Worm (Caenorhabditis elegans) whole organism, young adult: ENCODE measurements around the gene chch-3.
"Not testable (repeated sequence)": the region's sequence is repeated elsewhere in the genome, so short reads cannot be mapped to it uniquely, and the experiment has no call there.

ENCODE experiments used
- Y53G8AR.9 ChIP-seq: fragments of 200-800 bp; sonication (Bioruptor generic); conservative IDR thresholded peaks from 2 replicates; pipeline ENCODE4 v1.3.6; 2022; ENCODE audit warnings: missing genetic modification reagents, missing genetic modification characterization, missing compliant biosample characterization
- ama-1 ChIP-seq, 3 experiments: fragments of 150-350 bp in 1 of 3; sonication (generic microtip) in 2 of 3; optimal IDR thresholded peaks; 2 replicates each; lab custom pipeline; 2014 to 2018; ENCODE audit warnings: missing biosample characterization in 2 of 3, missing genetic modification characterization in 2 of 3, missing genetic modification reagents in 2 of 3
- ccch-3 ChIP-seq: fragments of 200-800 bp; sonication (Bioruptor generic); optimal IDR thresholded peaks from 2 replicates; lab custom pipeline; 2018; ENCODE audit warnings: mild to moderate bottlenecking, missing genetic modification characterization, missing compliant biosample characterization
- hlh-26 ChIP-seq: fragments of 200-800 bp; sonication (Bioruptor generic); conservative IDR thresholded peaks from 2 replicates; pipeline ENCODE4 v1.3.6; 2022; ENCODE audit warnings: missing genetic modification reagents, missing genetic modification characterization, missing compliant biosample characterization
- lag-1 ChIP-seq: fragments of 200-800 bp; sonication (Bioruptor generic); IDR thresholded peaks from 2 replicates; pipeline ENCODE4 v1.3.6; 2022; ENCODE audit warnings: missing genetic modification reagents, missing genetic modification characterization, missing compliant biosample characterization
- let-607 ChIP-seq, 2 experiments: fragments of 200-800 bp in 1 of 2; sonication (Bioruptor generic) in 1 of 2; sonication (generic microtip) in 1 of 2; optimal IDR thresholded peaks; 2 replicates each; lab custom pipeline; 2016 to 2018; ENCODE audit warnings: mild to moderate bottlenecking in 2 of 2, missing compliant biosample characterization in 2 of 2, missing genetic modification characterization in 2 of 2, moderate library complexity in 2 of 2, missing genotype in 1 of 2
- lir-1 ChIP-seq: fragments of 200-800 bp; sonication (Bioruptor generic); conservative IDR thresholded peaks from 2 replicates; pipeline ENCODE4 v1.3.6; 2022; ENCODE audit warnings: missing genetic modification reagents, missing genetic modification characterization, missing compliant biosample characterization

- TF ChIP-seq ama-1 (optimal IDR thresholded peaks at IDR 0.05; lab: Kevin White, UChicago); ama-1 (GFP tag; optimal IDR thresholded peaks at IDR 0.05; lab: Kevin White, UChicago); hlh-26 (GFP tag; lab: Robert Waterston, UW); lir-1 (GFP tag; lab: Robert Waterston, UW); lag-1 (GFP tag; lab: Robert Waterston, UW); let-607 (tag; optimal IDR thresholded peaks at IDR 0.05; lab: Kevin White, UChicago); ccch-3 (GFP tag; lab: Kevin White, UChicago); Y53G8AR.9 (GFP tag; lab: Robert Waterston, UW): not testable (repeated sequence)
These were observed 11.8 kb upstream of the chch-3 start for ce11 chrII:9405013-9405412.
